Worm (Caenorhabditis elegans) whole organism, mixed stage, embryonic: ENCODE results near the gene irld-49.

Source experiments
- M03D4.4 ChIP-seq: sonication (generic microtip); optimal IDR thresholded peaks from 2 replicates; lab custom pipeline; 2017; ENCODE audit warnings: mild to moderate bottlenecking, missing genetic modification characterization, missing compliant biosample characterization
- bed-3 ChIP-seq: fragments of 200-800 bp; sonication (Bioruptor generic); optimal IDR thresholded peaks from 3 replicates; lab custom pipeline; 2018; ENCODE audit warnings: mild to moderate bottlenecking, missing genetic modification characterization, moderate library complexity, missing compliant biosample characterization
- blmp-1 ChIP-seq: fragments of 150-350 bp; optimal IDR thresholded peaks from 2 replicates; lab custom pipeline; 2014; ENCODE audit warnings: missing biosample characterization, missing genetic modification characterization
- ceh-39 ChIP-seq: fragments of 150-350 bp; optimal IDR thresholded peaks from 2 replicates; lab custom pipeline; 2014; ENCODE audit warnings: missing biosample characterization, missing genetic modification characterization
- ceh-43 ChIP-seq: fragments of 200-800 bp; sonication (Bioruptor generic); optimal IDR thresholded peaks from 2 replicates; lab custom pipeline; 2018; ENCODE audit warnings: mild to moderate bottlenecking, missing genetic modification characterization, moderate library complexity, missing compliant biosample characterization
- ces-1 ChIP-seq: fragments of 150-350 bp; optimal IDR thresholded peaks from 2 replicates; lab custom pipeline; 2014; ENCODE audit warnings: missing biosample characterization, missing genetic modification reagents, missing genetic modification characterization
- cnd-1 ChIP-seq: fragments of 200-800 bp; sonication (Bioruptor generic); optimal IDR thresholded peaks from 2 replicates; lab custom pipeline; 2018; ENCODE audit warnings: mild to moderate bottlenecking, missing genetic modification characterization, missing compliant biosample characterization
- drap-1 ChIP-seq: fragments of 200-800 bp; sonication (Bioruptor generic); optimal IDR thresholded peaks from 3 replicates; lab custom pipeline; 2018; ENCODE audit warnings: mild to moderate bottlenecking, missing genetic modification characterization, missing compliant biosample characterization
- elt-3 ChIP-seq: fragments of 150-350 bp; optimal IDR thresholded peaks from 2 replicates; lab custom pipeline; 2014; ENCODE audit warnings: missing biosample characterization, missing genetic modification characterization
- flh-1 ChIP-seq: fragments of 200-800 bp; sonication (Bioruptor generic); optimal IDR thresholded peaks from 2 replicates; lab custom pipeline; 2018; ENCODE audit warnings: mild to moderate bottlenecking, missing genetic modification characterization, moderate library complexity, missing compliant biosample characterization
- ham-2 ChIP-seq: fragments of 200-800 bp; sonication (Bioruptor generic); optimal IDR thresholded peaks from 2 replicates; lab custom pipeline; 2018; ENCODE audit warnings: mild to moderate bottlenecking, missing genetic modification characterization, missing compliant biosample characterization
- lin-13 ChIP-seq: fragments of 150-350 bp; optimal IDR thresholded peaks from 2 replicates; lab custom pipeline; 2014; ENCODE audit warnings: missing biosample characterization, missing genetic modification characterization
- lin-32 ChIP-seq: fragments of 200-800 bp; sonication (Bioruptor generic); optimal IDR thresholded peaks from 2 replicates; lab custom pipeline; 2018; ENCODE audit warnings: mild to moderate bottlenecking, missing genetic modification characterization, missing compliant biosample characterization
- lsy-2 ChIP-seq: fragments of 150-350 bp; optimal IDR thresholded peaks from 2 replicates; lab custom pipeline; 2014; ENCODE audit warnings: missing biosample characterization, missing genetic modification characterization
- mab-5 ChIP-seq: fragments of 150-350 bp; optimal IDR thresholded peaks from 2 replicates; lab custom pipeline; 2014; ENCODE audit warnings: missing biosample characterization, missing genetic modification characterization
- mep-1 ChIP-seq: fragments of 150-350 bp; optimal IDR thresholded peaks from 2 replicates; lab custom pipeline; 2017; ENCODE audit warnings: missing biosample characterization, missing genetic modification reagents, missing genetic modification characterization, inconsistent platforms
- mls-2 ChIP-seq: sonication (generic microtip); optimal IDR thresholded peaks from 2 replicates; lab custom pipeline; 2016; ENCODE audit warnings: mild to moderate bottlenecking, missing genetic modification characterization, moderate library complexity, missing compliant biosample characterization
- nhr-12 ChIP-seq: fragments of 150-350 bp; optimal IDR thresholded peaks from 2 replicates; lab custom pipeline; 2014; ENCODE audit warnings: missing biosample characterization, missing genetic modification characterization
- nhr-2 ChIP-seq: fragments of 150-350 bp; optimal IDR thresholded peaks from 2 replicates; lab custom pipeline; 2014; ENCODE audit warnings: missing biosample characterization, missing genetic modification characterization
- nhr-237 ChIP-seq: fragments of 150-350 bp; optimal IDR thresholded peaks from 2 replicates; lab custom pipeline; 2014; ENCODE audit warnings: missing biosample characterization, missing genetic modification characterization
- nhr-28 ChIP-seq: fragments of 150-350 bp; optimal IDR thresholded peaks from 2 replicates; lab custom pipeline; 2014; ENCODE audit warnings: missing biosample characterization, missing genetic modification characterization
- sem-2 ChIP-seq: fragments of 200-800 bp; sonication (Bioruptor generic); optimal IDR thresholded peaks from 2 replicates; lab custom pipeline; 2018; ENCODE audit warnings: mild to moderate bottlenecking, missing genetic modification characterization, missing compliant biosample characterization
- snpc-4 ChIP-seq: fragments of 150-350 bp; optimal IDR thresholded peaks from 2 replicates; lab custom pipeline; 2014; ENCODE audit warnings: missing biosample characterization, missing genetic modification characterization
- tbx-8 ChIP-seq: fragments of 200-800 bp; sonication (Bioruptor generic); optimal IDR thresholded peaks from 2 replicates; lab custom pipeline; 2018; ENCODE audit warnings: mild to moderate bottlenecking, missing genetic modification characterization, moderate library complexity, missing compliant biosample characterization
- unc-120 ChIP-seq: sonication (generic microtip); optimal IDR thresholded peaks from 2 replicates; lab custom pipeline; 2017; ENCODE audit warnings: missing genetic modification characterization, missing compliant biosample characterization; ENCODE audit not compliant: poor library complexity, severe bottlenecking
- unc-62 ChIP-seq: fragments of 150-350 bp; optimal IDR thresholded peaks from 2 replicates; lab custom pipeline; 2014; ENCODE audit warnings: missing biosample characterization, missing genetic modification reagents, missing genetic modification characterization
- zip-8 ChIP-seq: fragments of 150-350 bp; optimal IDR thresholded peaks from 2 replicates; lab custom pipeline; 2014; ENCODE audit warnings: missing biosample characterization, missing genetic modification characterization
- ztf-11 ChIP-seq: fragments of 150-350 bp; optimal IDR thresholded peaks from 2 replicates; lab custom pipeline; 2014; ENCODE audit warnings: missing biosample characterization, missing genetic modification characterization

Gene irld-49

DNA sequence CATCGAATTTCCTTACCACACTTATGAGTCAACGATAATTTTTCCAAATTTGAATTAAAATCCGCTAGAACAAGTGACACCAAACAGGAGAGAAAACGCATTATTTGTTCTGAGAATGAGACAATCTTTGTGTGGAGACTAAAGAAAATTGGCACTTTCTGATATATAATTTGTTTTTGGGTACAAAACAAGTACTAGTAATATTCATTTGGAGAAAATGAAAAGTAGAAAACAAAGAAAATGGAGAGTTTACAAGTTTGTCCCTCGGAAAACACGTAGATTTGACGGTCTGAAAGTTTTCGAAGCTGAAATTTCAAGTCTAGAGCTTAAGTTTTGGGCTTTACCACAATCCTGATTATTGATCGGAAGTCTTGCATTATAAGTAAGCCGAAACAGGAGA lies 3.2 kb upstream of the irld-49 start, which contains the start of gene irld-66:
Gene irld-66, minus strand, starts transcription at position 101 of the 400 bp plus-strand sequence.
- TF ChIP-seq unc-62 (GFP tag; lab: Kevin White, UChicago), result no peak
- no peak for TF ChIP-seq blmp-1 (tag; lab: Kevin White, UChicago)

DNA sequence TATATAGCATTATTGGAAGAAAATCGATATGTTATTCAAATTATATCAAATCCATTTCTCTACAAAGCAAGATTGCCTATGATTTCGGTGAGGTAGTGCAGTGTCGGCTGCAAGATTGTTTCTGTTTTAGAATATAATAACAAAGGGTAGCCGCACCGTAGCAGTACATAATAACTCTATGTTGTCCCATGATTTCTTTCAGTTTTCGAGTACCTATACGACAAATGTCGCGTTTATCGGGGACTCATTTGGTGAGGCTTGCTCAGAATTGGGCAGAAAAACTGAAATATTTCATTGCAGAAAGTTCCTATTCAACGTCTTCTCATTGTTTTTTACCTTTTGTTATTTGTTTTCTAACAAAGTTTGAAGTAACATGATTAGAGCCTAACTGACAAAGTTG lies 2.5 kb downstream of the irld-49 start, which contains the start of gene srw-79:
Gene srw-79, plus strand, starts transcription at position 301 of the 400 bp plus-strand sequence.
- TF ChIP-seq mab-5 (no peak), zip-8 (tag; lab: Kevin White, UChicago) (no peak), mep-1 (tag; lab: Kevin White, UChicago) (no peak), cnd-1 (tag; lab: Kevin White, UChicago) (no peak), lsy-2 (no peak), unc-62 (GFP tag; lab: Kevin White, UChicago) (no peak), lin-32 (GFP tag; lab: Kevin White, UChicago) (no peak), nhr-28 (no peak), M03D4.4 (no peak)

DNA sequence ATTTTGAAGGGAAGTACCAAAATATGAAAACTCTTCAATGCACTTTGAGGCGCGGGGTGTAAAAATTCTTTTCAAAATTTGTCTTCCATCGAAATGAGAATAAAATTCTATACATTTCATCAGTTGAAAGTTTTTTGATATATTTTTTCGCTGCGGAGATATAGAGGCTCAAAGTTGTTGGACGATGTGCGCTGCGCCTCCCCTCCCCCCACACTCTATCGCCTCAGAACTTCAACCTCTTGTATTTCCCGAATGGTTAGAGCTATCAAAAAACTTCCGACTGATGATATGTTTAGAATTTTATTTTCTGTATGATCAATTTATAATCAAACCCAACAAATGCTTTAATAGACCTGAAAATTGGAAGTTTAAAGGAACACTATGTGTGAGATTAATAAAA lies 4.6 kb downstream of the irld-49 start:
- no peak for TF ChIP-seq mab-5
- TF ChIP-seq flh-1 (GFP tag; lab: Kevin White, UChicago), result no peak
- TF ChIP-seq drap-1 (GFP tag; lab: Kevin White, UChicago), result no peak
- no peak for TF ChIP-seq M03D4.4
- TF ChIP-seq, all 35 proteins: peak for 0

DNA sequence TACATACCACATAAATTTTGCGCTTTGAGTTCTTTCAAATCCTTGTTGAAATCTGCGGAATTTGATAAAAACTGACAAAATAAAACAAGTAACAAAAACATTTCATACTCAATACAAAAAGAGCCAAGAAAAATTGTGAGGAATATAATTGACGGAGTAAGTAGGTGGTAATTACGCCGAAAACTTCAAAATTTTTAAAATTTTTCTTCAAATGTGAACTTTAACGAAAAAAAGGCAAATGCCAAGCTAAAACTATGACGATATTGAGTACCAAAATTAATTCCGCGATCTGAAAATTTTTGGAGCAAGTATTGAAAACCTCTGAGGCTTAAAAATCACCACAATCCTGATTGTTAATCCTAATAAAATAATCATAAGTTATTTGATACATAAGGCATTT lies 8.7 kb downstream of the irld-49 start, which contains the start of gene irld-51:
Gene irld-51, minus strand, starts transcription at position 101 of the 400 bp plus-strand sequence.
- no peak for TF ChIP-seq zip-8 (tag; lab: Kevin White, UChicago)
- TF ChIP-seq ces-1 (GFP tag; lab: Kevin White, UChicago), result no peak
- no peak for TF ChIP-seq tbx-8 (GFP tag; lab: Kevin White, UChicago)
- no peak for TF ChIP-seq blmp-1 (tag; lab: Kevin White, UChicago)
- no peak for TF ChIP-seq mab-5
- TF ChIP-seq ham-2 (GFP tag; lab: Kevin White, UChicago), result no peak
- no peak for TF ChIP-seq nhr-12 (tag; lab: Kevin White, UChicago)
- no peak for TF ChIP-seq nhr-2
- no peak for TF ChIP-seq ceh-43 (GFP tag; lab: Kevin White, UChicago)
- TF ChIP-seq elt-3, result no peak
- TF ChIP-seq, all 35 proteins: peak for 0

DNA sequence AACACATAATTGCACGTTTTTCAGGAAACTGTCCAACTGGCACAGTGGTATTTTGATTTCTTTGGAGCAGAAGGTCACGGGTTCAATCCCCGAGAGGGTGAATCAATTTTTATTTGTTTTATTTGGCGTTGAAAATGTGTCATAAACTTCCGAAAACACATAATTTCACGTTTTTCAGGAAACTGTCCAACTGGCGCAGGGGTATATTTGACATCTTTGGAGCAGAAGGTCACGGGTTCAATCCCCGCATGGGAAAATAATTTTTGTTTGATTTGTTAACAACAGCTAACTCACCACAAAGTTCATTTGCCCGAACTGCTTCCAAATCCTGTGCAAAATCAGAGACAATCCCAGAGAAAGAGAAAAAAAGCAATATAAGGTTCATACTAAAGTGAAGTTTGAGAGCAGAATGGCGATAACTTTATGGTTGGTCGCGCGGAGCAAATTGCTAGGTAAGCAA lies 11.7 kb downstream of the irld-49 start, which contains the start of gene irld-48:
Gene irld-48, plus strand, starts transcription at position 410 of the 460 bp plus-strand sequence.
- TF ChIP-seq sem-2 (GFP tag; lab: Kevin White, UChicago), result no peak
- TF ChIP-seq unc-120, result no peak

DNA sequence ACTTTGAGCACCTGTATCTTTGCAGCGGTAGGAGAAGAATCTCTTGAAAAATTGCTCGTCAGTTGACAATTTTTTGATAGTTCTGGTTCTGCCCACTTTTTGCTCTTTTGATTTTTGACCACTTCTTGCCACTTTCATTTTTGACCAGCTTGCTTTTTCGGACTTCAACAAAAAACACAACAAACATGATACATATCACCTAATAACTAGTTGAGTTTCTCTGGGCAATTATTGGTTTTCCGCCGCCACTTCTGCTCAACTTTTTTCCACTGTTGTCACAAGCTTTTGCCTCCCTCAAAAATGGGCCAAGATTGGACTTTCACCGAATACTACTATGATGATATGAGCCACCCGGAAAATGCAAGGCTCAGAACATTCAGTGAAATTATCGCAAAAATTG lies 14.3 kb downstream of the irld-49 start, which contains the start of gene srw-60:
Gene srw-60, plus strand, starts transcription at position 301 of the 400 bp plus-strand sequence.
- TF ChIP-seq mab-5 (no peak), ztf-11 (tag; lab: Kevin White, UChicago) (no peak), drap-1 (GFP tag; lab: Kevin White, UChicago) (no peak), nhr-12 (tag; lab: Kevin White, UChicago) (no peak), ham-2 (GFP tag; lab: Kevin White, UChicago) (no peak), mls-2 (tag; lab: Kevin White, UChicago) (no peak)

DNA sequence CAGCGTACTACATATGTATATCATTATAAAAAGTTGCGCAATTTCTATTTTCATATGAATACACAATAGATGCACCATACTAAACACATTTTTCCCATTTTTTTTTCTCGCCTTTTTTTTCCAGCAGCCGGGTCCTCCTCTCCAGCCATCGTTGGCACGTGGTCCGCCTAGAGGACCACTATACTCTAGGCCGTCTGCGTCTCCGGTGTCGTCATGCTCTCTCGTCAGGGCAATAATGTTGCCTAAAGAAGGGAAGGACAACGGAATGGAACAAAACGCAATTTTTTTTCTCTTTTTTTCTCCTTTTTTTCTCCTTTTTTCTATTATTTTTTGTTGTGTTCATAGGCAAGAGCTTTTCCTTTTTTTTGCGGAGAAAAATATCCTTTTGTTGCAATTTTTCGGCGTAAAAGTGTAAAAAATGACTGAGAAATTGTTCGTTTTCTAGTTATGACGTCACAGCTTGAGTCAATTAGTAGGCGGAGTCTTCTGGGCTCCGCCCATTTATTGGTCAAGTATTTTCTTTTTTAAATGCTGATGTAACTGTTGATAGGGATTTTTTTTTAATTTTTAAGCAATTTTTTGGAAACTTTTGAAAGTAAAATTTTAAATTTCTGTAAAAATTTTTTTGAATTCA lies 18.7 kb downstream of the irld-49 start:
- TF ChIP-seq zip-8 (tag; lab: Kevin White, UChicago), result peak; percentile 77
- no peak for TF ChIP-seq M03D4.4
- TF ChIP-seq snpc-4, result no peak

DNA sequence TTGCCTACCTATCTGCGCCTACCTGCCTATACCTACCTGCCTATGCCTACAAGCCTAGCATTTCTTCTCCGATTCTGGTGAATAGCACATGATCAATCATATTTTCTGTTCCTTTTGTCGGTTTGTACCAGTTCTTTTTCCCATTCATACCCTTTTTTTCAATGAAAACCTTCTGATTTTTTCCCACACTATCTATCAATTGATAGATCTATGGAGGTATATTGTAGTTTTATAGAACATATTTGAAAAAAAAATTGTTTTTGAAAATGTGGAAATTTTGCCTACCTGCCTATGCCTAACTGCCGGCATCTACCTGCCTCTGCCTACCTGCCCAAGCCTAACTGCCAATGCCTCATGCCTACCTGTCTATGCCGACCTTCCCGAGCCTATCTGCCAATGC lies 19.6 kb downstream of the irld-49 start:
- TF ChIP-seq nhr-237 (tag; lab: Kevin White, UChicago) (no peak), ceh-39 (no peak), lin-13 (tag; lab: Kevin White, UChicago) (no peak), mep-1 (tag; lab: Kevin White, UChicago) (no peak), bed-3 (GFP tag; lab: Kevin White, UChicago) (no peak), lin-32 (GFP tag; lab: Kevin White, UChicago) (no peak), nhr-2 (no peak), mls-2 (tag; lab: Kevin White, UChicago) (no peak), ceh-43 (GFP tag; lab: Kevin White, UChicago) (no peak), snpc-4 (no peak), drap-1 (GFP tag; lab: Kevin White, UChicago) (no peak), blmp-1 (tag; lab: Kevin White, UChicago) (no peak), tbx-8 (GFP tag; lab: Kevin White, UChicago) (no peak)
- TF ChIP-seq, all 35 proteins: peak for 0
